Worm (Caenorhabditis elegans) whole organism, L4 larva: ENCODE data around the gene F28H6.6.

Experiments used
- D1046.2 ChIP-seq: fragments of 200-800 bp; sonication (Bioruptor generic); IDR thresholded peaks from 2 replicates; pipeline ENCODE4 v1.3.6; 2022; ENCODE audit warnings: missing genetic modification characterization, missing compliant biosample characterization
- F10B5.3 ChIP-seq: sonication (generic microtip); optimal IDR thresholded peaks from 2 replicates; lab custom pipeline; 2016; ENCODE audit warnings: mild to moderate bottlenecking, missing genetic modification characterization, missing compliant biosample characterization
- F44E2.7 ChIP-seq: fragments of 200-800 bp; sonication (Bioruptor generic); IDR thresholded peaks from 2 replicates; pipeline ENCODE4 v2.1.2; 2022; ENCODE audit warnings: missing genetic modification characterization, missing compliant biosample characterization
- T20F7.1 ChIP-seq: fragments of 200-800 bp; sonication (Bioruptor generic); optimal IDR thresholded peaks from 2 replicates; lab custom pipeline; 2018; ENCODE audit warnings: mild to moderate bottlenecking, missing genetic modification characterization, missing compliant biosample characterization
- Y75B8A.6 ChIP-seq: fragments of 200-800 bp; sonication (Bioruptor generic); IDR thresholded peaks from 2 replicates; pipeline ENCODE4 v1.3.6; 2022; ENCODE audit warnings: missing genetic modification reagents, missing genetic modification characterization, missing compliant biosample characterization
- ZK546.5 ChIP-seq, 2 experiments: sonication (generic microtip); optimal IDR thresholded peaks; 2 replicates each; lab custom pipeline; 2017; ENCODE audit warnings: missing biosample characterization in 2 of 2, missing genetic modification characterization in 2 of 2
- ceh-20 ChIP-seq: fragments of 200-800 bp; sonication (Bioruptor generic); IDR thresholded peaks from 2 replicates; pipeline ENCODE4 v1.3.6; 2022; ENCODE audit warnings: missing genetic modification reagents, missing genetic modification characterization, missing compliant biosample characterization
- ctbp-1 ChIP-seq: fragments of 200-800 bp; sonication (Bioruptor generic); IDR thresholded peaks from 2 replicates; pipeline ENCODE4 v1.3.6; 2022; ENCODE audit warnings: missing genetic modification reagents, missing genetic modification characterization, missing compliant biosample characterization
- daf-12 ChIP-seq: fragments of 150-350 bp; optimal IDR thresholded peaks from 2 replicates; lab custom pipeline; 2014; ENCODE audit warnings: missing biosample characterization, missing genetic modification reagents, missing genetic modification characterization
- daf-16 ChIP-seq, 3 experiments: sonication (generic microtip); optimal IDR thresholded peaks; 2 replicates each; lab custom pipeline; 2016 to 2017; ENCODE audit warnings: missing genetic modification characterization in 3 of 3, missing genetic modification reagents in 3 of 3, mild to moderate bottlenecking in 2 of 3, missing compliant biosample characterization in 2 of 3, missing biosample characterization in 1 of 3, moderate library complexity in 1 of 3
- daf-19 ChIP-seq: fragments of 200-800 bp; sonication (Bioruptor generic); conservative IDR thresholded peaks from 2 replicates; pipeline ENCODE4 v1.3.6; 2022; ENCODE audit warnings: missing genetic modification characterization, missing compliant biosample characterization
- dmd-6 ChIP-seq: fragments of 200-800 bp; sonication (Bioruptor generic); IDR thresholded peaks from 2 replicates; pipeline ENCODE4 v1.3.6; 2022; ENCODE audit warnings: missing genetic modification reagents, missing genetic modification characterization, missing compliant biosample characterization
- dpl-1 ChIP-seq: fragments of 150-350 bp; optimal IDR thresholded peaks from 2 replicates; lab custom pipeline; 2014; ENCODE audit warnings: missing biosample characterization, missing genetic modification reagents, missing genetic modification characterization
- egl-27 ChIP-seq: sonication (generic microtip); optimal IDR thresholded peaks from 3 replicates; lab custom pipeline; 2017; ENCODE audit warnings: missing biosample characterization, missing genetic modification reagents, missing genetic modification characterization
- egl-43 ChIP-seq: fragments of 200-800 bp; sonication (Bioruptor generic); IDR thresholded peaks from 2 replicates; pipeline ENCODE4 v1.3.6; 2022; ENCODE audit warnings: missing genetic modification reagents, missing genetic modification characterization, missing compliant biosample characterization
- jun-1 ChIP-seq: fragments of 150-350 bp; optimal IDR thresholded peaks from 2 replicates; lab custom pipeline; 2014; ENCODE audit warnings: missing biosample characterization, missing genetic modification reagents, missing genetic modification characterization
- lin-15B ChIP-seq: fragments of 150-350 bp; sonication (generic microtip); optimal IDR thresholded peaks from 3 replicates; lab custom pipeline; 2014; ENCODE audit warnings: missing biosample characterization, missing genetic modification characterization
- lir-3 ChIP-seq: sonication (generic microtip); optimal IDR thresholded peaks from 2 replicates; lab custom pipeline; 2016; ENCODE audit warnings: mild to moderate bottlenecking, missing genetic modification characterization, missing compliant biosample characterization
- madf-5 ChIP-seq, 2 experiments: fragments of 200-800 bp; sonication (Bioruptor generic); IDR thresholded peaks; 2 replicates each; pipeline ENCODE4 v1.3.6; 2022; ENCODE audit warnings: missing compliant biosample characterization in 2 of 2, missing genetic modification characterization in 2 of 2
- madf-9 ChIP-seq: fragments of 200-800 bp; sonication (Bioruptor generic); conservative IDR thresholded peaks from 2 replicates; pipeline ENCODE4 v1.3.6; 2022; ENCODE audit warnings: missing genetic modification reagents, missing genetic modification characterization, missing compliant biosample characterization
- mdl-1 ChIP-seq, 2 experiments: fragments of 150-350 bp in 1 of 2; sonication (generic microtip) in 1 of 2; optimal IDR thresholded peaks; 2 replicates each; lab custom pipeline; 2014 to 2017; ENCODE audit warnings: missing biosample characterization in 2 of 2, missing genetic modification characterization in 2 of 2
- mdt-29 ChIP-seq: fragments of 200-800 bp; sonication (Bioruptor generic); IDR thresholded peaks from 2 replicates; pipeline ENCODE4 v1.3.6; 2022; ENCODE audit warnings: missing genetic modification reagents, missing genetic modification characterization, missing compliant biosample characterization
- mep-1 ChIP-seq: fragments of 150-350 bp; sonication (generic microtip); optimal IDR thresholded peaks from 3 replicates; lab custom pipeline; 2014; ENCODE audit warnings: missing biosample characterization, missing genetic modification characterization
- mes-2 ChIP-seq: sonication (generic microtip); optimal IDR thresholded peaks from 2 replicates; lab custom pipeline; 2016; ENCODE audit warnings: missing genotype, mild to moderate bottlenecking, missing genetic modification characterization, missing compliant biosample characterization; ENCODE audit not compliant: poor library complexity, severe bottlenecking
- mxl-2 ChIP-seq: fragments of 200-800 bp; sonication (Bioruptor generic); conservative IDR thresholded peaks from 2 replicates; pipeline ENCODE4 v1.3.6; 2022; ENCODE audit warnings: missing genetic modification reagents, missing genetic modification characterization, missing compliant biosample characterization
- mxl-3 ChIP-seq: fragments of 200-800 bp; sonication (Bioruptor generic); optimal IDR thresholded peaks from 2 replicates; lab custom pipeline; 2018; ENCODE audit warnings: mild to moderate bottlenecking, missing genetic modification characterization, missing compliant biosample characterization
- nhr-102 ChIP-seq: sonication (generic microtip); optimal IDR thresholded peaks from 2 replicates; lab custom pipeline; 2016; ENCODE audit warnings: mild to moderate bottlenecking, missing genetic modification characterization, moderate library complexity, missing compliant biosample characterization
- nhr-111 ChIP-seq: fragments of 200-800 bp; sonication (Bioruptor generic); optimal IDR thresholded peaks from 2 replicates; lab custom pipeline; 2018; ENCODE audit warnings: mild to moderate bottlenecking, missing genetic modification characterization, missing compliant biosample characterization
- nhr-25 ChIP-seq: sonication (generic microtip); optimal IDR thresholded peaks from 2 replicates; lab custom pipeline; 2017; ENCODE audit warnings: missing genetic modification characterization, mild to moderate bottlenecking, missing compliant biosample characterization, antibody characterized with exemption, moderate library complexity, borderline replicate concordance; ENCODE audit not compliant: insufficient read depth
- nhr-41 ChIP-seq: fragments of 200-800 bp; sonication (Bioruptor generic); IDR thresholded peaks from 2 replicates; pipeline ENCODE4 v1.3.6; 2022; ENCODE audit warnings: missing genetic modification reagents, missing genetic modification characterization, missing compliant biosample characterization
- nhr-42 ChIP-seq: fragments of 200-800 bp; sonication (Bioruptor generic); IDR thresholded peaks from 2 replicates; pipeline ENCODE4 v1.3.6; 2022; ENCODE audit warnings: missing genetic modification characterization, missing compliant biosample characterization
- php-3 ChIP-seq: fragments of 200-800 bp; sonication (Bioruptor generic); IDR thresholded peaks from 2 replicates; pipeline ENCODE4 v1.3.6; 2022; ENCODE audit warnings: missing genetic modification reagents, missing genetic modification characterization, missing compliant biosample characterization
- sdz-12 ChIP-seq: fragments of 200-800 bp; sonication (Bioruptor generic); optimal IDR thresholded peaks from 2 replicates; lab custom pipeline; 2018; ENCODE audit warnings: mild to moderate bottlenecking, missing genetic modification characterization, missing compliant biosample characterization
- set-16 ChIP-seq: fragments of 200-800 bp; sonication (Bioruptor generic); IDR thresholded peaks from 2 replicates; pipeline ENCODE4 v1.3.6; 2022; ENCODE audit warnings: missing genetic modification reagents, missing genetic modification characterization, missing compliant biosample characterization
- skn-1 ChIP-seq: fragments of 150-350 bp; optimal IDR thresholded peaks from 2 replicates; lab custom pipeline; 2014; ENCODE audit warnings: missing biosample characterization, missing genetic modification characterization
- tra-1 ChIP-seq: fragments of 200-800 bp; sonication (Bioruptor generic); IDR thresholded peaks from 2 replicates; pipeline ENCODE4 v1.3.6; 2022; ENCODE audit warnings: missing genetic modification reagents, missing genetic modification characterization, missing compliant biosample characterization
- unc-130 ChIP-seq: sonication (generic microtip); optimal IDR thresholded peaks from 2 replicates; lab custom pipeline; 2016; ENCODE audit warnings: missing genetic modification reagents, missing genetic modification characterization, missing compliant biosample characterization
- unc-62 ChIP-seq, 3 experiments: fragments of 150-350 bp in 1 of 3; sonication (generic microtip); optimal IDR thresholded peaks in 2 of 3; peaks in 1 of 3; 1 replicate in 1 of 3; 2 replicates in 2 of 3; lab custom pipeline; 2014 to 2017; ENCODE audit warnings: missing biosample characterization in 3 of 3, missing genetic modification characterization in 3 of 3, missing genetic modification reagents in 3 of 3, missing genotype in 1 of 3
- zag-1 ChIP-seq: fragments of 150-350 bp; optimal IDR thresholded peaks from 2 replicates; lab custom pipeline; 2014; ENCODE audit warnings: missing biosample characterization, missing genetic modification characterization

Gene F28H6.6

ce11 chrX:14161684-14162347 is 36.1 kb upstream of the F28H6.6 start, which contains the start of gene lgc-25 (continued):
- no peak for TF ChIP-seq jun-1
- peak; percentile 47 to 81 for TF ChIP-seq daf-16 (GFP tag; optimal IDR thresholded peaks at IDR 0.05; lab: Kevin White, UChicago)
- peak; percentile 82 for TF ChIP-seq daf-16 (tag; optimal IDR thresholded peaks at IDR 0.05; lab: Kevin White, UChicago)
- TF ChIP-seq nhr-25 (tag; lab: Kevin White, UChicago), result peak; percentile 31
- peak; percentile 62 for TF ChIP-seq ctbp-1 (GFP tag; lab: Robert Waterston, UW)
- 0 out of 4 replicates have a peak, but pooled peaks have one; percentile 37 to 40 for TF ChIP-seq madf-5 (GFP tag; IDR thresholded peaks at IDR 0.05; lab: Robert Waterston, UW)
- TF ChIP-seq Y75B8A.6 (GFP tag; lab: Robert Waterston, UW), result 0 out of 2 replicates have a peak, but pooled peaks have one; percentile 62
- peak; percentile 70 for TF ChIP-seq madf-9
- TF ChIP-seq dmd-6 (GFP tag; lab: Robert Waterston, UW), result peak; percentile 67

ce11 chrX:14156913-14157312 is 31.2 kb upstream of the F28H6.6 start, which contains the start of gene ceh-90:
Gene ceh-90 (minus strand): TSS chrX:14157013.
- TF ChIP-seq mep-1 (tag; lab: Kevin White, UChicago), result no peak

DNA sequence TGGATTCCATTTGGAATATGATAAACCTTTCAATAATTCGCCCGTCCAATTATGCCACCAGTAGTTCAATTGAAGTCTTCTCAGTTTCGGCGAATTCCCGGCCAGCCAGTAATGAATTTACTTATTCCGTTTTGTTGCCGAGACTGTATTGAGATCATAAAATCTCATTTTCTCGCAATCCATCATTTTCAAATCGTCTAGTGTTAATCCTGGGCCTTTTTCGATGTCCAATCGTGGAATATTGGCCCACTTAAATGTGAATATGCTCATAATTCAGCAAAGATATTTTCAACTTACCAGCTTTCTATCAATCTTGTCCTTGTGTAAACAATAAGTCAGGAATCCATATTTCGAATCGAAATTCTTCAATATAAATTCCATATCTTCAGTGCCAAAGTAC is 27.0 kb upstream of the F28H6.6 start:
- no peak for TF ChIP-seq madf-9
- TF ChIP-seq unc-62 (GFP tag; optimal IDR thresholded peaks at IDR 0.05 in 1 of 2; lab: Kevin White, UChicago), result peak in 1 of 2 experiments; percentile 90
- TF ChIP-seq unc-62 (tag; optimal IDR thresholded peaks at IDR 0.05; lab: Kevin White, UChicago), result no peak

- TF ChIP-seq jun-1, result no peak
- TF ChIP-seq zag-1 (tag; lab: Kevin White, UChicago), result no peak
- no peak for TF ChIP-seq F10B5.3 (tag; lab: Kevin White, UChicago)
- no peak for TF ChIP-seq egl-27 (tag; lab: Kevin White, UChicago)
- no peak for TF ChIP-seq mdt-29 (GFP tag; lab: Robert Waterston, UW)
- no peak for TF ChIP-seq nhr-41 (GFP tag; lab: Robert Waterston, UW)
- no peak for TF ChIP-seq mxl-2 (GFP tag; lab: Robert Waterston, UW)
- TF ChIP-seq F44E2.7 (GFP tag; lab: Robert Waterston, UW), result no peak
- TF ChIP-seq dpl-1 (GFP tag; lab: Kevin White, UChicago), result no peak
- no peak for TF ChIP-seq ZK546.5 (tag; optimal IDR thresholded peaks at IDR 0.05; lab: Kevin White, UChicago)
- TF ChIP-seq nhr-102 (tag; lab: Kevin White, UChicago), result no peak
- TF ChIP-seq php-3, result no peak
- TF ChIP-seq ceh-20 (GFP tag; lab: Robert Waterston, UW), result no peak
- TF ChIP-seq dmd-6 (GFP tag; lab: Robert Waterston, UW), result no peak
- TF ChIP-seq egl-43, result no peak
- TF ChIP-seq nhr-111 (GFP tag; lab: Kevin White, UChicago), result no peak
These were observed 21.7 kb upstream of the F28H6.6 start, which contains the start of gene akt-2 for ce11 chrX:14147400-14147799. Gene akt-2 (plus strand): TSS chrX:14147700.

ce11 chrX:14146740-14147140 is 21.1 kb upstream of the F28H6.6 start:
- TF ChIP-seq tra-1 (GFP tag; lab: Robert Waterston, UW) (peak; percentile 69), daf-12 (tag; lab: Kevin White, UChicago) (no peak), nhr-42 (GFP tag; lab: Robert Waterston, UW) (peak; percentile 41; the same call in 1 of the 2 replicates), zag-1 (tag; lab: Kevin White, UChicago) (no peak), T20F7.1 (GFP tag; lab: Kevin White, UChicago) (peak; percentile 48), daf-19 (GFP tag; lab: Robert Waterston, UW) (no peak), ceh-20 (GFP tag; lab: Robert Waterston, UW) (0 out of 2 replicates have a peak, but pooled peaks have one; percentile 37), nhr-111 (GFP tag; lab: Kevin White, UChicago) (no peak), mes-2 (tag; lab: Kevin White, UChicago) (peak; percentile 66), Y75B8A.6 (GFP tag; lab: Robert Waterston, UW) (no peak), lir-3 (tag; lab: Kevin White, UChicago) (no peak), sdz-12 (GFP tag; lab: Kevin White, UChicago) (no peak), lin-15B (no peak), egl-27 (tag; lab: Kevin White, UChicago) (no peak), mxl-3 (GFP tag; lab: Kevin White, UChicago) (peak; percentile 44), mdl-1 (tag; optimal IDR thresholded peaks at IDR 0.05; lab: Kevin White, UChicago) (peak; percentile 63 to 89), jun-1 (no peak), dmd-6 (GFP tag; lab: Robert Waterston, UW) (peak; percentile 73), skn-1 (tag; lab: Kevin White, UChicago) (no peak), unc-130 (GFP tag; lab: Kevin White, UChicago) (no peak), set-16 (peak; percentile 27; the same call in 1 of the 2 replicates), D1046.2 (no peak)
